Fruit fly (Drosophila melanogaster) whole organism, adult: Measurements from ENCODE around the gene CG43062.

Experiments
- CG12768 ChIP-seq: fragments of 200-800 bp; sonication (Bioruptor generic); optimal IDR thresholded peaks from 2 replicates; lab custom pipeline; 2017; ENCODE audit warnings: missing biosample characterization, missing genetic modification characterization, mild to moderate bottlenecking, moderate library complexity, missing genetic modification reagents
- CG14711 ChIP-seq: fragments of 200-800 bp; sonication (Bioruptor generic); optimal IDR thresholded peaks from 2 replicates; lab custom pipeline; 2018; ENCODE audit warnings: missing biosample characterization, mild to moderate bottlenecking, missing genetic modification characterization, moderate library complexity
- CG33017 ChIP-seq: fragments of 200-800 bp; sonication (Bioruptor generic); optimal IDR thresholded peaks from 2 replicates; lab custom pipeline; 2018; ENCODE audit warnings: missing biosample characterization, mild to moderate bottlenecking, missing genetic modification characterization, moderate library complexity
- CG5204 ChIP-seq: fragments of 200-800 bp; sonication (Bioruptor generic); optimal IDR thresholded peaks from 2 replicates; lab custom pipeline; 2016; ENCODE audit warnings: missing biosample characterization, missing genetic modification characterization
- CG7045 ChIP-seq: fragments of 200-800 bp; sonication (Bioruptor generic); optimal IDR thresholded peaks from 2 replicates; lab custom pipeline; 2017; ENCODE audit warnings: missing biosample characterization, mild to moderate bottlenecking, missing genetic modification characterization
- CG7101 ChIP-seq: fragments of 200-800 bp; sonication (Bioruptor generic); optimal IDR thresholded peaks from 2 replicates; lab custom pipeline; 2018; ENCODE audit warnings: missing biosample characterization, mild to moderate bottlenecking, missing genetic modification characterization, moderate library complexity
- Clk ChIP-seq: fragments of 200-800 bp; sonication (Bioruptor generic); optimal IDR thresholded peaks from 2 replicates; lab custom pipeline; 2017; ENCODE audit warnings: missing biosample characterization, missing genetic modification characterization
- Crg-1 ChIP-seq: fragments of 200-800 bp; sonication (Bioruptor generic); optimal IDR thresholded peaks from 2 replicates; lab custom pipeline; 2016; ENCODE audit warnings: missing biosample characterization, missing genetic modification characterization
- Mnt ChIP-seq: fragments of 200-800 bp; sonication (Bioruptor generic); optimal IDR thresholded peaks from 2 replicates; lab custom pipeline; 2016; ENCODE audit warnings: missing biosample characterization, mild to moderate bottlenecking, missing genetic modification characterization
- cnc ChIP-seq, 2 experiments: fragments of >200 bp; optimal IDR thresholded peaks; 2 replicates each; lab custom pipeline; 2017
- kay ChIP-seq: fragments of 200-800 bp; sonication (Bioruptor generic); peaks from one replicate; lab custom pipeline; 2016; ENCODE audit warnings: missing biosample characterization, missing genetic modification characterization, borderline replicate concordance
- tj ChIP-seq: fragments of 200-800 bp; sonication (Bioruptor generic); optimal IDR thresholded peaks from 3 replicates; lab custom pipeline; 2017; ENCODE audit warnings: missing biosample characterization, mild to moderate bottlenecking, missing genetic modification characterization, moderate library complexity
- toe ChIP-seq: fragments of 200-800 bp; sonication (Bioruptor generic); optimal IDR thresholded peaks from 2 replicates; lab custom pipeline; 2016; ENCODE audit warnings: missing biosample characterization, missing genetic modification characterization

- no peak for TF ChIP-seq CG12768 (GFP tag; lab: Kevin White, UChicago)
- no peak for TF ChIP-seq CG5204 (GFP tag; lab: Kevin White, UChicago)
- no peak for TF ChIP-seq CG7101 (tag; lab: Kevin White, UChicago)
- TF ChIP-seq tj (GFP tag; lab: Kevin White, UChicago) = no peak
- no peak for TF ChIP-seq CG7045 (GFP tag; lab: Kevin White, UChicago)
- TF ChIP-seq cnc (optimal IDR thresholded peaks at IDR 0.05; lab: Kevin White, UChicago) = no peak
- peak; percentile 38 for TF ChIP-seq CG14711 (tag; lab: Kevin White, UChicago)
- TF ChIP-seq CG33017 (tag; lab: Kevin White, UChicago) = peak; percentile 14
- peak; percentile 85 for TF ChIP-seq kay (GFP tag; lab: Kevin White, UChicago)
- TF ChIP-seq Mnt = no peak
- no peak for TF ChIP-seq Crg-1 (GFP tag; lab: Kevin White, UChicago)
- peak; percentile 9 for TF ChIP-seq toe
- no peak for TF ChIP-seq Clk (GFP tag; lab: Kevin White, UChicago)
These were observed 29.4 kb downstream of the CG43062 start for dm6 chr3R:11779357-11780018.
